Worm (Caenorhabditis elegans) whole organism, late embryonic: ENCODE results near the gene ule-5.

Experiments
- C38D4.7 ChIP-seq: fragments of 200-800 bp; sonication (Bioruptor generic); optimal IDR thresholded peaks from 2 replicates; lab custom pipeline; 2018; ENCODE audit warnings: mild to moderate bottlenecking, missing genetic modification characterization, moderate library complexity, missing compliant biosample characterization
- F13H6.1 ChIP-seq: sonication (generic microtip); optimal IDR thresholded peaks from 2 replicates; lab custom pipeline; 2016; ENCODE audit warnings: missing genetic modification characterization, missing compliant biosample characterization
- K02D7.2 ChIP-seq: sonication (generic microtip); optimal IDR thresholded peaks from 2 replicates; lab custom pipeline; 2017; ENCODE audit warnings: mild to moderate bottlenecking, missing genetic modification characterization, missing compliant biosample characterization
- K09A11.1 ChIP-seq: sonication (generic microtip); optimal IDR thresholded peaks from 2 replicates; lab custom pipeline; 2017; ENCODE audit warnings: antibody characterized with exemption, mild to moderate bottlenecking, missing genetic modification characterization, missing compliant biosample characterization; ENCODE audit not compliant: insufficient read depth
- T23F11.4 ChIP-seq: fragments of 200-800 bp; sonication (Bioruptor generic); optimal IDR thresholded peaks from 2 replicates; lab custom pipeline; 2018; ENCODE audit warnings: mild to moderate bottlenecking, missing genetic modification characterization, missing compliant biosample characterization
- Y22D7AL.16 ChIP-seq: sonication (generic microtip); optimal IDR thresholded peaks from 2 replicates; lab custom pipeline; 2016; ENCODE audit warnings: missing genetic modification characterization, missing compliant biosample characterization
- ahr-1 ChIP-seq: sonication (generic microtip); optimal IDR thresholded peaks from 2 replicates; lab custom pipeline; 2016; ENCODE audit warnings: missing genetic modification characterization, missing compliant biosample characterization
- ceh-14 ChIP-seq: sonication (generic microtip); optimal IDR thresholded peaks from 2 replicates; lab custom pipeline; 2016; ENCODE audit warnings: missing genotype, missing genetic modification characterization, missing compliant biosample characterization
- ceh-2 ChIP-seq: sonication (generic microtip); optimal IDR thresholded peaks from 2 replicates; lab custom pipeline; 2016; ENCODE audit warnings: missing genotype, missing genetic modification characterization, missing compliant biosample characterization
- ceh-22 ChIP-seq: sonication (generic microtip); optimal IDR thresholded peaks from 2 replicates; lab custom pipeline; 2017; ENCODE audit warnings: missing biosample characterization, missing genetic modification characterization
- ceh-24 ChIP-seq: sonication (generic microtip); optimal IDR thresholded peaks from 2 replicates; lab custom pipeline; 2016; ENCODE audit warnings: mild to moderate bottlenecking, missing genetic modification characterization, missing compliant biosample characterization
- ceh-30 ChIP-seq: fragments of 150-350 bp; optimal IDR thresholded peaks from 2 replicates; lab custom pipeline; 2014; ENCODE audit warnings: missing biosample characterization, missing genetic modification characterization
- ceh-6 ChIP-seq: fragments of 200-800 bp; sonication (Bioruptor generic); optimal IDR thresholded peaks from 2 replicates; lab custom pipeline; 2018; ENCODE audit warnings: mild to moderate bottlenecking, missing genetic modification characterization, missing compliant biosample characterization
- che-1 ChIP-seq: sonication (generic microtip); optimal IDR thresholded peaks from 2 replicates; lab custom pipeline; 2016; ENCODE audit warnings: mild to moderate bottlenecking, missing genetic modification characterization, missing compliant biosample characterization
- dmd-4 ChIP-seq: sonication (generic microtip); optimal IDR thresholded peaks from 2 replicates; lab custom pipeline; 2016; ENCODE audit warnings: borderline replicate concordance, missing genetic modification characterization, missing compliant biosample characterization
- dve-1 ChIP-seq: sonication (generic microtip); optimal IDR thresholded peaks from 2 replicates; lab custom pipeline; 2017; ENCODE audit warnings: antibody characterized with exemption, mild to moderate bottlenecking, missing genetic modification characterization, missing compliant biosample characterization
- elt-2 ChIP-seq: sonication (generic microtip); optimal IDR thresholded peaks from 2 replicates; lab custom pipeline; 2016; ENCODE audit warnings: missing genetic modification reagents, missing genetic modification characterization, missing compliant biosample characterization
- elt-4 ChIP-seq: sonication (generic microtip); optimal IDR thresholded peaks from 2 replicates; lab custom pipeline; 2016; ENCODE audit warnings: missing genetic modification characterization, missing compliant biosample characterization
- fax-1 ChIP-seq: sonication (generic microtip); optimal IDR thresholded peaks from 2 replicates; lab custom pipeline; 2016; ENCODE audit warnings: missing genotype, missing genetic modification characterization, missing compliant biosample characterization
- fkh-10 ChIP-seq: fragments of 150-350 bp; optimal IDR thresholded peaks from 2 replicates; lab custom pipeline; 2014; ENCODE audit warnings: missing biosample characterization, missing genetic modification reagents, missing genetic modification characterization
- gmeb-2 ChIP-seq: sonication (generic microtip); optimal IDR thresholded peaks from 2 replicates; lab custom pipeline; 2016; ENCODE audit warnings: missing genetic modification characterization, inconsistent platforms, missing compliant biosample characterization
- hlh-30 ChIP-seq: sonication (generic microtip); optimal IDR thresholded peaks from 2 replicates; lab custom pipeline; 2017; ENCODE audit warnings: antibody characterized with exemption, missing genetic modification characterization, missing compliant biosample characterization; ENCODE audit not compliant: insufficient read depth
- lim-6 ChIP-seq: sonication (generic microtip); optimal IDR thresholded peaks from 2 replicates; lab custom pipeline; 2016; ENCODE audit warnings: missing genetic modification characterization, missing compliant biosample characterization
- mec-3 ChIP-seq: sonication (generic microtip); optimal IDR thresholded peaks from 2 replicates; lab custom pipeline; 2016; ENCODE audit warnings: borderline replicate concordance, missing genetic modification characterization, missing compliant biosample characterization
- pat-9 ChIP-seq: fragments of 200-800 bp; sonication (Bioruptor generic); optimal IDR thresholded peaks from 2 replicates; lab custom pipeline; 2018; ENCODE audit warnings: mild to moderate bottlenecking, missing genetic modification characterization, moderate library complexity, missing compliant biosample characterization
- pha-2 ChIP-seq: sonication (generic microtip); optimal IDR thresholded peaks from 2 replicates; lab custom pipeline; 2017; ENCODE audit warnings: mild to moderate bottlenecking, missing genetic modification characterization, missing compliant biosample characterization
- pqm-1 ChIP-seq: sonication (generic microtip); optimal IDR thresholded peaks from 2 replicates; lab custom pipeline; 2016; ENCODE audit warnings: missing genetic modification characterization, missing compliant biosample characterization
- sdc-2 ChIP-seq: sonication (generic microtip); optimal IDR thresholded peaks from 2 replicates; lab custom pipeline; 2016; ENCODE audit warnings: missing genotype, missing genetic modification characterization, missing compliant biosample characterization
- sox-4 ChIP-seq: sonication (generic microtip); optimal IDR thresholded peaks from 2 replicates; lab custom pipeline; 2017; ENCODE audit warnings: mild to moderate bottlenecking, missing genetic modification characterization, inconsistent platforms, missing compliant biosample characterization
- syd-9 ChIP-seq: sonication (generic microtip); optimal IDR thresholded peaks from 2 replicates; lab custom pipeline; 2016; ENCODE audit warnings: mild to moderate bottlenecking, missing genetic modification characterization, moderate library complexity, missing compliant biosample characterization
- tbx-2 ChIP-seq: sonication (generic microtip); optimal IDR thresholded peaks from 2 replicates; lab custom pipeline; 2016; ENCODE audit warnings: missing genetic modification characterization, missing compliant biosample characterization
- ttx-3 ChIP-seq: sonication (generic microtip); optimal IDR thresholded peaks from 2 replicates; lab custom pipeline; 2016; ENCODE audit warnings: missing genetic modification reagents, missing genetic modification characterization, missing compliant biosample characterization
- unc-42 ChIP-seq: sonication (generic microtip); optimal IDR thresholded peaks from 2 replicates; lab custom pipeline; 2016; ENCODE audit warnings: missing genotype, missing genetic modification characterization, missing compliant biosample characterization
- ztf-16 ChIP-seq: sonication (generic microtip); optimal IDR thresholded peaks from 2 replicates; lab custom pipeline; 2017; ENCODE audit warnings: missing genetic modification characterization, missing compliant biosample characterization

Gene ule-5

ce11 chrX:11854903-11855302 lies 28.0 kb upstream of the ule-5 start, which contains the start of gene F54F7.8:
Gene F54F7.8 (minus strand): TSS chrX:11855003.
- no peak for TF ChIP-seq sdc-2 (tag; lab: Kevin White, UChicago)
- no peak for TF ChIP-seq lim-6
- TF ChIP-seq tbx-2 (tag; lab: Kevin White, UChicago), result no peak
- TF ChIP-seq K09A11.1 (tag; lab: Kevin White, UChicago), result no peak
- no peak for TF ChIP-seq pha-2
- TF ChIP-seq sox-4, result no peak
- TF ChIP-seq ttx-3 (tag; lab: Kevin White, UChicago), result no peak
- TF ChIP-seq dmd-4, result no peak

DNA sequence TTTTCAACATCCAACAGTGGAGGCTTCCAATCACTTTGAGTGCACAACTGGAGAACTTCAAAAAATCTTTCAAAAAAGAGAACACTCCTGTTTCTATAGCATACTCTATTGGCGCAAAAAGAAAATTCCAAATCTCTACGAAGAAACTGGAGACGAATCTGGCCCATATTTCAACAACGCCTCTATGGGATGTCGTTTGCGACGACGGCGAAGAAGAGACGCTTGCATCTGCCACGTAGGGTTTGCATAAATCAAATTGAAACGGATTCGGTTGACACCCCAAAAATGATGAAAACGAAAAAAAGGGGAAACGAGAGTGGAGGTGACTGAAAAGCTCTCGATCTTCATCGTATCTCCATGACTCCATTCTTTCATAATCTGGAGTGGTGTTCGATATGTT lies 26.7 kb upstream of the ule-5 start:
- TF ChIP-seq ceh-14 (tag; lab: Kevin White, UChicago), result no peak

- no peak for TF ChIP-seq pat-9
- TF ChIP-seq pqm-1, result no peak
- TF ChIP-seq C38D4.7 (GFP tag; lab: Kevin White, UChicago), result no peak
- TF ChIP-seq fax-1, result no peak
- TF ChIP-seq sox-4, result no peak
- TF ChIP-seq unc-42 (tag; lab: Kevin White, UChicago), result no peak
- no peak for TF ChIP-seq elt-2 (tag; lab: Kevin White, UChicago)
- no peak for TF ChIP-seq ceh-6
- TF ChIP-seq pha-2, result no peak
Measured at ce11 chrX:11857178-11857577, 25.7 kb upstream of the ule-5 start, which contains the start of gene mes-1. Gene mes-1 (plus strand): TSS chrX:11857478.

DNA sequence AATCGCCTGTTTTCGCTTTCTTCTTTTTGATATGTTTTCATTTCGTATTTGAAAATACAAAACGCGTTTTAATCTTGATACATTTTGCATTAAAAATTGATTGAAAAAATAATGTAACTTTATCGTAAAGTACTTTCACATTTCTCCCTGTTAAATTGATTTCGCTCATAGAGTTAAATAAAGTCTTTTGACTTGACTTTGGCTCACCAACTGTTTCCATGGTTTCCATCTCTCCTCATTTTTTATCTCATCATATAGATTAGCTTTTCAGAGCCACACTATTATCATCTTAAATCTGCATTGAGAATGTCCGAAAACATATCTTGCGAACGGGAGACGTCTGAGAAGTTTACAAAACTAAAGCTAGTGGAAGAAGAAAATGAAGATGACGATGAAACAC lies 19.6 kb upstream of the ule-5 start, which contains the start of gene F54F7.10:
F54F7.10 (plus strand) TSS at position 301 of the 400 bp plus-strand sequence.
- TF ChIP-seq ceh-2 (tag; lab: Kevin White, UChicago) (no peak), ttx-3 (tag; lab: Kevin White, UChicago) (no peak), syd-9 (tag; lab: Kevin White, UChicago) (no peak), K02D7.2 (tag; lab: Kevin White, UChicago) (no peak), fkh-10 (GFP tag; lab: Kevin White, UChicago) (no peak), gmeb-2 (tag; lab: Kevin White, UChicago) (no peak)

ce11 chrX:11865083-11865482 lies 17.8 kb upstream of the ule-5 start, which contains the start of gene F54F7.6:
Gene F54F7.6 (plus strand): TSS chrX:11865383.
- TF ChIP-seq Y22D7AL.16 (tag; lab: Kevin White, UChicago) (no peak), mec-3 (no peak), pha-2 (no peak), T23F11.4 (GFP tag; lab: Kevin White, UChicago) (no peak), che-1 (tag; lab: Kevin White, UChicago) (no peak), elt-4 (tag; lab: Kevin White, UChicago) (no peak), unc-42 (tag; lab: Kevin White, UChicago) (no peak), pqm-1 (no peak), ahr-1 (no peak), ztf-16 (no peak), ceh-30 (tag; lab: Kevin White, UChicago) (no peak), ceh-24 (tag; lab: Kevin White, UChicago) (no peak), hlh-30 (tag; lab: Kevin White, UChicago) (no peak), C38D4.7 (GFP tag; lab: Kevin White, UChicago) (no peak), F13H6.1 (tag; lab: Kevin White, UChicago) (no peak), ceh-22 (tag; lab: Kevin White, UChicago) (no peak), dve-1 (tag; lab: Kevin White, UChicago) (no peak), syd-9 (tag; lab: Kevin White, UChicago) (no peak)
